Fruit fly (Drosophila melanogaster) whole organism, embryonic: ENCODE measurements around the gene CG31038.

Source experiments
- Aef1 ChIP-seq: fragments of 200-800 bp; sonication (Bioruptor generic); IDR thresholded peaks from 3 replicates; pipeline ENCODE4 v1.3.6; 2022; ENCODE audit warnings: missing biosample characterization, missing genetic modification characterization
- Bdp1 ChIP-seq: fragments of 200-800 bp; sonication (Bioruptor generic); optimal IDR thresholded peaks from 3 replicates; lab custom pipeline; 2016; ENCODE audit warnings: missing biosample characterization, missing genetic modification characterization
- CG12659 ChIP-seq: fragments of 200-800 bp; sonication (Bioruptor generic); optimal IDR thresholded peaks from 3 replicates; lab custom pipeline; 2017; ENCODE audit warnings: mild to moderate bottlenecking, missing biosample characterization, missing genetic modification reagents, missing genetic modification characterization
- CG14710 ChIP-seq: fragments of 200-800 bp; sonication (Bioruptor generic); optimal IDR thresholded peaks from 3 replicates; lab custom pipeline; 2019; ENCODE audit warnings: missing biosample characterization, mild to moderate bottlenecking, missing genetic modification characterization, moderate library complexity
- CG15696 ChIP-seq: fragments of 200-800 bp; sonication (Bioruptor generic); optimal IDR thresholded peaks from 2 replicates; lab custom pipeline; 2019; ENCODE audit warnings: missing biosample characterization, mild to moderate bottlenecking, missing genetic modification characterization, moderate library complexity
- CG16813 ChIP-seq: fragments of 200-800 bp; sonication (Bioruptor generic); IDR thresholded peaks from 3 replicates; pipeline ENCODE4 v1.3.6; 2022; ENCODE audit warnings: missing biosample characterization, missing genetic modification characterization; ENCODE audit not compliant: partially characterized antibody
- CG17385 ChIP-seq: fragments of 200-800 bp; sonication (Bioruptor generic); optimal IDR thresholded peaks from 3 replicates; lab custom pipeline; 2018; ENCODE audit warnings: missing biosample characterization, mild to moderate bottlenecking, missing genetic modification characterization
- CG18599 ChIP-seq: fragments of 200-800 bp; sonication (Bioruptor generic); optimal IDR thresholded peaks from 3 replicates; lab custom pipeline; 2017; ENCODE audit warnings: missing biosample characterization, missing genetic modification characterization, mild to moderate bottlenecking, moderate library complexity, missing genetic modification reagents
- CG3065 ChIP-seq: fragments of 200-800 bp; sonication (Bioruptor generic); optimal IDR thresholded peaks from 2 replicates; lab custom pipeline; 2016; ENCODE audit warnings: missing biosample characterization, missing genetic modification characterization
- CG31365 ChIP-seq: fragments of 200-800 bp; sonication (Bioruptor generic); optimal IDR thresholded peaks from 2 replicates; lab custom pipeline; 2018; ENCODE audit warnings: missing biosample characterization, mild to moderate bottlenecking, missing genetic modification characterization
- CG3163 ChIP-seq: fragments of 200-800 bp; sonication (Bioruptor generic); optimal IDR thresholded peaks from 3 replicates; lab custom pipeline; 2016; ENCODE audit warnings: missing biosample characterization, missing genetic modification characterization
- CG32772 ChIP-seq: fragments of 200-800 bp; sonication (Bioruptor generic); IDR thresholded peaks from 2 replicates; pipeline ENCODE4 v1.3.6; 2022; ENCODE audit warnings: missing biosample characterization, missing genetic modification characterization
- CG34422 ChIP-seq: fragments of 200-800 bp; sonication (Bioruptor generic); IDR thresholded peaks from 3 replicates; pipeline ENCODE4 v1.3.6; 2022; ENCODE audit warnings: missing biosample characterization, missing genetic modification characterization
- CG4328 ChIP-seq: fragments of 200-800 bp; sonication (Bioruptor generic); optimal IDR thresholded peaks from 3 replicates; lab custom pipeline; 2017; ENCODE audit warnings: missing biosample characterization, missing genetic modification reagents, missing genetic modification characterization
- CG4820 ChIP-seq: fragments of 200-800 bp; sonication (Bioruptor generic); optimal IDR thresholded peaks from 3 replicates; lab custom pipeline; 2016; ENCODE audit warnings: missing biosample characterization, missing genetic modification characterization
- CG6254 ChIP-seq: fragments of 200-800 bp; sonication (Bioruptor generic); optimal IDR thresholded peaks from 3 replicates; lab custom pipeline; 2017; ENCODE audit warnings: mild to moderate bottlenecking, missing biosample characterization, missing genetic modification reagents, missing genetic modification characterization
- CG6813 ChIP-seq: fragments of 200-800 bp; sonication (Bioruptor generic); optimal IDR thresholded peaks from 2 replicates; lab custom pipeline; 2017; ENCODE audit warnings: missing biosample characterization, missing genetic modification characterization, mild to moderate bottlenecking, moderate library complexity, missing genetic modification reagents
- CG7372 ChIP-seq: fragments of 200-800 bp; sonication (Bioruptor generic); IDR thresholded peaks from 2 replicates; pipeline ENCODE4 v1.3.6; 2022; ENCODE audit warnings: missing biosample characterization, missing genetic modification characterization
- CG8281 ChIP-seq: fragments of 200-800 bp; sonication (Bioruptor generic); optimal IDR thresholded peaks from 2 replicates; lab custom pipeline; 2018; ENCODE audit warnings: missing biosample characterization, mild to moderate bottlenecking, missing genetic modification characterization, moderate library complexity
- CG8359 ChIP-seq: fragments of 200-800 bp; sonication (Bioruptor generic); optimal IDR thresholded peaks from 2 replicates; lab custom pipeline; 2017; ENCODE audit warnings: missing biosample characterization, mild to moderate bottlenecking, missing genetic modification characterization, borderline replicate concordance
- CG8478 ChIP-seq: fragments of >200 bp; optimal IDR thresholded peaks from 2 replicates; lab custom pipeline; 2018
- Deaf1 ChIP-seq: fragments of 200-800 bp; optimal IDR thresholded peaks from 3 replicates; lab custom pipeline; 2019; ENCODE audit warnings: missing biosample characterization, mild to moderate bottlenecking, missing genetic modification characterization, moderate library complexity
- HLHmδ ChIP-seq: fragments of 200-800 bp; sonication (Bioruptor generic); optimal IDR thresholded peaks from 2 replicates; lab custom pipeline; 2018; ENCODE audit warnings: missing biosample characterization, mild to moderate bottlenecking, missing genetic modification characterization, moderate library complexity
- Hr51 ChIP-seq, 2 experiments: fragments of 200-800 bp; sonication (Bioruptor generic); optimal IDR thresholded peaks; 2 replicates in 1 of 2; 3 replicates in 1 of 2; lab custom pipeline; 2016 to 2018; ENCODE audit warnings: missing biosample characterization in 2 of 2, missing genetic modification characterization in 2 of 2, mild to moderate bottlenecking in 1 of 2, moderate library complexity in 1 of 2
- Hr78 ChIP-seq, 2 experiments: fragments of 200-800 bp in 1 of 2; fragments of >200 bp in 1 of 2; sonication (Bioruptor generic) in 1 of 2; optimal IDR thresholded peaks; 2 replicates each; lab custom pipeline; 2017 to 2019; ENCODE audit warnings: missing biosample characterization in 2 of 2, missing genetic modification characterization in 2 of 2, mild to moderate bottlenecking in 1 of 2, moderate library complexity in 1 of 2
- NC2α ChIP-seq: fragments of 200-800 bp; sonication (Bioruptor generic); optimal IDR thresholded peaks from 2 replicates; lab custom pipeline; 2016; ENCODE audit warnings: missing biosample characterization, missing genetic modification characterization
- Oli ChIP-seq: fragments of 200-800 bp; sonication (Bioruptor generic); optimal IDR thresholded peaks from 2 replicates; lab custom pipeline; 2018; ENCODE audit warnings: missing biosample characterization, mild to moderate bottlenecking, missing genetic modification characterization, moderate library complexity
- Sox100B ChIP-seq: fragments of 200-800 bp; sonication (Bioruptor generic); optimal IDR thresholded peaks from 3 replicates; lab custom pipeline; 2018; ENCODE audit warnings: missing biosample characterization, mild to moderate bottlenecking, missing genetic modification characterization
- Spps ChIP-seq: fragments of 200-800 bp; sonication (Bioruptor generic); optimal IDR thresholded peaks from 2 replicates; lab custom pipeline; 2018; ENCODE audit warnings: missing biosample characterization, mild to moderate bottlenecking, missing genetic modification characterization
- crol ChIP-seq: fragments of 200-800 bp; sonication (Bioruptor generic); IDR thresholded peaks from 2 replicates; pipeline ENCODE4 v1.3.6; 2022; ENCODE audit warnings: missing biosample characterization, missing genetic modification characterization
- da ChIP-seq: fragments of 200-800 bp; sonication (Bioruptor generic); optimal IDR thresholded peaks from 2 replicates; lab custom pipeline; 2016; ENCODE audit warnings: missing biosample characterization, missing genetic modification characterization
- dimm ChIP-seq: fragments of 200-800 bp; sonication (Bioruptor generic); IDR thresholded peaks from 2 replicates; pipeline ENCODE4 v1.3.6; 2022; ENCODE audit warnings: missing biosample characterization, missing genetic modification characterization
- dm ChIP-seq: fragments of 200-800 bp; sonication (Bioruptor generic); optimal IDR thresholded peaks from 3 replicates; lab custom pipeline; 2016; ENCODE audit warnings: missing biosample characterization, missing genetic modification characterization
- dpn ChIP-seq, 2 experiments: fragments of 200-800 bp; sonication (Bioruptor generic); optimal IDR thresholded peaks; 3 replicates each; lab custom pipeline; 2016; ENCODE audit warnings: missing biosample characterization in 2 of 2, missing genetic modification characterization in 2 of 2
- dysf ChIP-seq: fragments of 200-800 bp; sonication (Bioruptor generic); IDR thresholded peaks from 3 replicates; pipeline ENCODE4 v1.3.6; 2022; ENCODE audit warnings: missing biosample characterization, missing genetic modification characterization
- esg ChIP-seq: fragments of 200-800 bp; sonication (Bioruptor generic); conservative IDR thresholded peaks from 2 replicates; pipeline ENCODE4 v1.3.6; 2022; ENCODE audit warnings: missing biosample characterization, missing genetic modification characterization
- ftz-f1 ChIP-seq: fragments of 200-800 bp; sonication (Bioruptor generic); optimal IDR thresholded peaks from 2 replicates; lab custom pipeline; 2016; ENCODE audit warnings: missing biosample characterization, missing genetic modification characterization
- fu2 ChIP-seq: fragments of 200-800 bp; sonication (Bioruptor generic); optimal IDR thresholded peaks from 2 replicates; lab custom pipeline; 2016; ENCODE audit warnings: missing biosample characterization, missing genetic modification characterization
- jing ChIP-seq: fragments of 200-800 bp; sonication (Bioruptor generic); optimal IDR thresholded peaks from 2 replicates; lab custom pipeline; 2018; ENCODE audit warnings: missing biosample characterization, mild to moderate bottlenecking, missing genetic modification characterization
- kay ChIP-seq: fragments of 200-800 bp; sonication (Bioruptor generic); optimal IDR thresholded peaks from 2 replicates; lab custom pipeline; 2016; ENCODE audit warnings: missing biosample characterization, missing genetic modification characterization
- lmd ChIP-seq: fragments of 200-800 bp; sonication (Bioruptor generic); IDR thresholded peaks from 2 replicates; pipeline ENCODE4 v1.3.6; 2022; ENCODE audit warnings: missing biosample characterization, missing genetic modification characterization
- luna ChIP-seq: fragments of 200-800 bp; sonication (Bioruptor generic); optimal IDR thresholded peaks from 2 replicates; lab custom pipeline; 2016; ENCODE audit warnings: missing biosample characterization, missing genetic modification characterization
- nau ChIP-seq: fragments of 200-800 bp; sonication (Bioruptor generic); optimal IDR thresholded peaks from 3 replicates; lab custom pipeline; 2017; ENCODE audit warnings: missing biosample characterization, mild to moderate bottlenecking, missing genetic modification characterization, missing genetic modification reagents
- rib ChIP-seq: fragments of 200-800 bp; sonication (Bioruptor generic); IDR thresholded peaks from 2 replicates; pipeline ENCODE4 v1.3.6; 2022; ENCODE audit warnings: missing biosample characterization, missing genetic modification characterization
- sens-2 ChIP-seq: fragments of 200-800 bp; sonication (Bioruptor generic); IDR thresholded peaks from 2 replicates; pipeline ENCODE4 v1.3.6; 2022; ENCODE audit warnings: missing biosample characterization, missing genetic modification characterization
- ssp ChIP-seq: fragments of 200-800 bp; sonication (Bioruptor generic); IDR thresholded peaks from 2 replicates; pipeline ENCODE4 v1.3.6; 2022; ENCODE audit warnings: missing biosample characterization, missing genetic modification characterization
- tap ChIP-seq: fragments of 200-800 bp; optimal IDR thresholded peaks from 3 replicates; lab custom pipeline; 2019; ENCODE audit warnings: missing biosample characterization, mild to moderate bottlenecking, missing genetic modification characterization, moderate library complexity
- vvl ChIP-seq: fragments of 200-800 bp; sonication (Bioruptor generic); IDR thresholded peaks from 2 replicates; pipeline ENCODE4 v1.3.6; 2022; ENCODE audit warnings: missing biosample characterization, missing genetic modification characterization
- zen2 ChIP-seq: fragments of 200-800 bp; sonication (Bioruptor generic); IDR thresholded peaks from 3 replicates; pipeline ENCODE4 v1.3.6; 2022; ENCODE audit warnings: missing biosample characterization, missing genetic modification characterization; ENCODE audit not compliant: partially characterized antibody
- zfh1 ChIP-seq: fragments of 200-800 bp; sonication (Bioruptor generic); IDR thresholded peaks from 3 replicates; pipeline ENCODE4 v1.3.6; 2022; ENCODE audit warnings: missing biosample characterization, missing genetic modification characterization

The CG31038 gene

dm6 chr3R:29876733-29877193, at the start of gene CG31038:
Gene CG31038 (plus strand): TSS chr3R:29877059.
- TF ChIP-seq tap (peak; percentile 21), CG17385 (GFP tag; lab: Kevin White, UChicago) (peak; percentile 14), dm (GFP tag; lab: Kevin White, UChicago) (no peak), CG8478 (lab: Kevin White, UChicago) (no peak), Sox100B (GFP tag; lab: Kevin White, UChicago) (no peak), vvl (GFP tag; lab: Robert Waterston, UW) (peak; percentile 57; the same call in 1 of the 2 replicates), luna (GFP tag; lab: Kevin White, UChicago) (no peak), CG3163 (GFP tag; lab: Kevin White, UChicago) (peak; percentile 79), kay (GFP tag; lab: Kevin White, UChicago) (peak; percentile 43), CG34422 (GFP tag; lab: Robert Waterston, UW) (peak; percentile 71; the same call in 1 of the 3 replicates), Hr51 (GFP tag; optimal IDR thresholded peaks at IDR 0.05; lab: Kevin White, UChicago) (peak in 1 of 2 experiments; percentile 25), NC2α (GFP tag; lab: Kevin White, UChicago) (no peak), CG31365 (tag; lab: Kevin White, UChicago) (no peak), ssp (GFP tag; lab: Robert Waterston, UW) (no peak), CG12659 (GFP tag; lab: Kevin White, UChicago) (no peak), CG4328 (no peak), sens-2 (GFP tag; lab: Robert Waterston, UW) (peak; percentile 41; the same call in 1 of the 2 replicates), CG7372 (no peak), zfh1 (GFP tag; lab: Robert Waterston, UW) (peak; percentile 55; the same call in 2 of the 3 replicates), esg (GFP tag; lab: Robert Waterston, UW) (no peak), dimm (no peak), Bdp1 (GFP tag; lab: Kevin White, UChicago) (no peak), Hr78 (GFP tag; optimal IDR thresholded peaks at IDR 0.05; lab: Kevin White, UChicago) (peak in 1 of 2 experiments; percentile 38), rib (GFP tag; lab: Robert Waterston, UW) (peak; percentile 59; the same call in 1 of the 2 replicates), ftz-f1 (GFP tag; lab: Kevin White, UChicago) (no peak), Aef1 (GFP tag; lab: Robert Waterston, UW) (peak; percentile 66), Oli (tag; lab: Kevin White, UChicago) (no peak), da (GFP tag; lab: Kevin White, UChicago) (no peak), nau (GFP tag; lab: Kevin White, UChicago) (no peak), CG32772 (GFP tag; lab: Robert Waterston, UW) (no peak), CG3065 (no peak), CG18599 (peak; percentile 15), CG6813 (GFP tag; lab: Kevin White, UChicago) (no peak), jing (GFP tag; lab: Kevin White, UChicago) (no peak), CG14710 (tag; lab: Kevin White, UChicago) (no peak), fu2 (GFP tag; lab: Kevin White, UChicago) (no peak), CG6254 (GFP tag; lab: Kevin White, UChicago) (no peak), HLHmδ (GFP tag; lab: Kevin White, UChicago) (peak; percentile 89), CG8359 (no peak), lmd (no peak), dpn (GFP tag; optimal IDR thresholded peaks at IDR 0.05; lab: Kevin White, UChicago) (peak in 1 of 2 experiments; percentile 20), CG15696 (no peak), zen2 (GFP tag; lab: Robert Waterston, UW) (peak; percentile 74; the same call in 2 of the 3 replicates), dysf (no peak), Deaf1 (peak; percentile 78), CG16813 (peak; percentile 37; the same call in 1 of the 3 replicates), Spps (no peak), CG8281 (tag; lab: Kevin White, UChicago) (no peak), CG4820 (no peak), crol (GFP tag; lab: Robert Waterston, UW) (no peak)
